Fruit fly (Drosophila melanogaster): ENCODE measurements around the gene VhaM9.7-a.

The VhaM9.7-a gene

DNA sequence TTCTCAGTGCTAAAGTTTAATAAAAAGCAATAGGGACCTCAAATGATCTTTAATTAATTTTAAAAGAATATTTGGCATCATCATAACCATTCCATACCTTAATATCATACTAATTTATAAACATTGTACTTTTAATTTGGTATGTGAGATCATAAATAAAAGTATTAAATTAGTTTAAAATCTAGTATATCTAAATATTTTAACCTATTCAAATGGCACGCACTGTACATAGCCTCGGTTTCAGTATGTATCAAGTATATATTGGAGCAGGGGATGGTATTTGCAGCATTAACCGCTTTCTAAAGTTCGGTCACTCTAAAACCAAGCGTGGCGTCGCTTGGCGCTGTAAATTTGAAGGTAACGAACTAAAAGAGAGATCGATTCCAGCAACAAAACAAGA is 20.1 kb upstream of the VhaM9.7-a start, which contains the start of gene pav (continued):
- TF ChIP-seq CG3995 (GFP tag; optimal IDR thresholded peaks at IDR 0.05) (peak; percentile 5), fd96Cb (tag; optimal IDR thresholded peaks at IDR 0.05) (peak; percentile 44), CG9797 (GFP tag; optimal IDR thresholded peaks at IDR 0.05) (peak; percentile 79)

DNA sequence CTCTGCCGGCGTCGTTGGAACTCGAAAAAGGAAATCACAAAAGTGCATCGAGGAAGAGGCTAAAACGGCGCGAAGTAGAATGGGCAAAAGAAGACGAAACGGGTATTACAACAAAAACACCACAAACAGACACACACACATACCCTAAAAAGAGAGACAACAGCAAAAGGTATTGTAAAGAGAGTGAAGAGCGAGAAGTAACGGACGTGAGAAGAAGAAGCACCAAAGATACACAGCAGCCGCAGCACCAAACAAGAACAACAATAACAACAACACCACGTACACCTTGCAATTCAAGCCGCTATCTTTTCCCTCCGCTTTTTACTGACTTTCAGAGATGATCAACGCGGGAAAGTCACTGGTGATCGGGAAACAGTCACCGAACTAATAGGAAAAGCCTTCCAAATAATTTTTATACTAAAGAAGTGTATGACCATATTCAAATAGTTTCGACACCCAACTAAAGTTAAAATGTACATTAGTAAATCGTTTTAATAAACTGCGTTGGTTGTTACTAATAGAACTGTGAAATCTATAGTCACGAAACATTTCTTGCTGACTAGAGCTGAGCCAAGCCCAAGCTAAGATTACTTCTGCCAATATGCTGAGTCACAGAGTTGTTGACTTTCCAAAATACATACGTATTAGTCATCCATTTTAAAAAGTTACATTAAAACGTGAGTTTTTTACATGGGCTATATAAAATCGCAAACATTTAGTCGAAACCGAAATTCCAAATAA is 10.2 kb upstream of the VhaM9.7-a start:
- TF ChIP-seq row (GFP tag; IDR thresholded peaks at IDR 0.05): peak; percentile 40
- TF ChIP-seq sr (GFP tag; IDR thresholded peaks at IDR 0.05): no peak
- TF ChIP-seq CG6791 (GFP tag; IDR thresholded peaks at IDR 0.05; ENCODE audit: partially characterized antibody): no peak
- no peak for TF ChIP-seq CG11695 (GFP tag; IDR thresholded peaks at IDR 0.05)
- no peak for TF ChIP-seq Oli (tag; optimal IDR thresholded peaks at IDR 0.05)
- TF ChIP-seq luna (GFP tag; optimal IDR thresholded peaks at IDR 0.05): no peak
- TF ChIP-seq Sry-β (GFP tag; optimal IDR thresholded peaks at IDR 0.05): peak; percentile 85
- TF ChIP-seq gro (GFP tag; optimal IDR thresholded peaks at IDR 0.05): no peak
- peak; percentile 54 for TF ChIP-seq HmgD (GFP tag; optimal IDR thresholded peaks at IDR 0.05)
- no peak for TF ChIP-seq CG6654 (GFP tag; optimal IDR thresholded peaks at IDR 0.05)
- TF ChIP-seq repo (GFP tag; optimal IDR thresholded peaks at IDR 0.05): no peak
- no peak for TF ChIP-seq pan (optimal IDR thresholded peaks at IDR 0.05)
- no peak for TF ChIP-seq pan (GFP tag; optimal IDR thresholded peaks at IDR 0.05 in 1 of 2, IDR thresholded peaks at IDR 0.05 in 1 of 2)
- TF ChIP-seq PHDP (tag; optimal IDR thresholded peaks at IDR 0.05): no peak
- TF ChIP-seq prd (optimal IDR thresholded peaks at IDR 0.05): no peak
- TF ChIP-seq prd (GFP tag; IDR thresholded peaks at IDR 0.05): no peak
- peak in 1 of 3 experiments; percentile 8 for TF ChIP-seq lola (GFP tag; optimal IDR thresholded peaks at IDR 0.05)
- no peak for TF ChIP-seq ash1 (GFP tag; optimal IDR thresholded peaks at IDR 0.05)
- no peak for TF ChIP-seq CG6683 (GFP tag; optimal IDR thresholded peaks at IDR 0.05)
- TF ChIP-seq CG8944 (GFP tag; optimal IDR thresholded peaks at IDR 0.05): no peak
- no peak for TF ChIP-seq crp (GFP tag; optimal IDR thresholded peaks at IDR 0.05)
- TF ChIP-seq rib (GFP tag; IDR thresholded peaks at IDR 0.05): no peak
- TF ChIP-seq CG15479 (GFP tag; optimal IDR thresholded peaks at IDR 0.05): peak; percentile 35
- no peak for TF ChIP-seq gsb-n (tag; optimal IDR thresholded peaks at IDR 0.05)
- TF ChIP-seq HHEX (GFP tag; optimal IDR thresholded peaks at IDR 0.05): no peak
- TF ChIP-seq nom (GFP tag; optimal IDR thresholded peaks at IDR 0.05): peak; percentile 65
- TF ChIP-seq CG10321 (GFP tag; IDR thresholded peaks at IDR 0.05): no peak
- TF ChIP-seq CG10267 (tag; optimal IDR thresholded peaks at IDR 0.05): no peak
- peak; percentile 42 to 62 for TF ChIP-seq Trl (optimal IDR thresholded peaks at IDR 0.05)
- no peak for TF ChIP-seq Trl (GFP tag; optimal IDR thresholded peaks at IDR 0.05)
- TF ChIP-seq stwl (tag; optimal IDR thresholded peaks at IDR 0.05): no peak
- TF ChIP-seq MTF-1 (GFP tag; optimal IDR thresholded peaks at IDR 0.05; ENCODE audit: borderline replicate concordance): no peak
- TF ChIP-seq CG13894 (tag; optimal IDR thresholded peaks at IDR 0.05): no peak
- TF ChIP-seq CG2199 (GFP tag; IDR thresholded peaks at IDR 0.05): 0 out of 3 replicates have a peak, but pooled peaks have one; percentile 16
- no peak for TF ChIP-seq NC2α (GFP tag; optimal IDR thresholded peaks at IDR 0.05)
- TF ChIP-seq ttk (GFP tag; IDR thresholded peaks at IDR 0.05): no peak
- TF ChIP-seq Med (GFP tag): peak; percentile 43
- TF ChIP-seq usp (GFP tag; optimal IDR thresholded peaks at IDR 0.05): no peak
- TF ChIP-seq vvl (GFP tag; IDR thresholded peaks at IDR 0.05): no peak
- TF ChIP-seq kni (GFP tag; optimal IDR thresholded peaks at IDR 0.05): peak; percentile 46
- TF ChIP-seq sug (tag; optimal IDR thresholded peaks at IDR 0.05): no peak
- 0 out of 3 replicates have a peak, but pooled peaks have one; percentile 39 for TF ChIP-seq zen2 (GFP tag; IDR thresholded peaks at IDR 0.05; ENCODE audit: partially characterized antibody)
- no peak for TF ChIP-seq jing (GFP tag; optimal IDR thresholded peaks at IDR 0.05)
- peak; percentile 8 for TF ChIP-seq Myb (GFP tag; optimal IDR thresholded peaks at IDR 0.05)
- peak; percentile 81 for TF ChIP-seq CG3163 (GFP tag; optimal IDR thresholded peaks at IDR 0.05)
